Fruit fly (Drosophila melanogaster) whole organism: Measurements from ENCODE around the gene Sec63.

Experiments
- CG8478 ChIP-seq: fragments of >200 bp; optimal IDR thresholded peaks from 2 replicates; lab custom pipeline; 2018; ENCODE audit warnings: inconsistent platforms
- Dll ChIP-seq: fragments of >200 bp; optimal IDR thresholded peaks from 2 replicates; lab custom pipeline; 2017
- EcR ChIP-seq, 2 experiments: fragments of >200 bp; optimal IDR thresholded peaks; 2 replicates each; lab custom pipeline; 2017; ENCODE audit warnings: missing biosample characterization in 2 of 2, missing genetic modification characterization in 2 of 2, missing genetic modification reagents in 2 of 2
- pan ChIP-seq: fragments of >200 bp; optimal IDR thresholded peaks from 2 replicates; lab custom pipeline; 2017
- psq ChIP-seq: fragments of >200 bp; optimal IDR thresholded peaks from 2 replicates; lab custom pipeline; 2017
- usp ChIP-seq: fragments of >200 bp; optimal IDR thresholded peaks from 2 replicates; lab custom pipeline; 2017; ENCODE audit warnings: missing biosample characterization, missing genetic modification characterization, mixed read lengths

Sec63 gene

DNA sequence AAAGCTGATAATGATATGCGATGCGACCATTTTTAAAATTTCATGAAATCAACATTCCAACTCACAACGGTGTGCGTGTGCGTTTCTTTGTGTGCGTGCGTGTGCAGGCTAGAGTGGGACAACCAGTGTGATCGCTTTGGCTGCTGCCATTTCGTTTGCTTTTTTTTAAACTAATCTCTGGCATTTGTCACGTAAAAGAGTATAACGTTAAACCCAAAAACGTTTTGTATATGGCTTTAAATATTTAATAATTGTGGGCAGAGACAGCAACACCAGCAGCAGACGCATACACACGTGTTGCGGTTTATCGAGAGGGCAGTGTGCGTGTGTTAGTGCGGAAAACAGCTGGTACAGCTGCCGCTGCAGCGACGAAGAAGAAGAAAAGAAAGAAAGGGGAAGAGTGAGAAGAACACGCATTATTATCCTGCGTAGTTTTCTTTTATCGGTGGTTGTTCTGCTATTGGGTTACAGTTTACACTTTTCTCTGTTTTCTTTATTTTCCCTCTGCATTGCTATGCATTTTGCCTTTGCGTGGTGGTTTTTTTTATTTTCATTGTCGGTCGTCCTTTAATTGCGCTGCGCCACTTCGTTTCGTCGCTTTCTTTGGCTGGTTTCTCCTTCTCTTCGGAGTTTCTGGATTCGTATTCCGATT, 10.0 kb downstream of the Sec63 start:
- TF ChIP-seq pan (lab: Kevin White, UChicago) (no peak), CG8478 (lab: Kevin White, UChicago) (peak; percentile 79)

DNA sequence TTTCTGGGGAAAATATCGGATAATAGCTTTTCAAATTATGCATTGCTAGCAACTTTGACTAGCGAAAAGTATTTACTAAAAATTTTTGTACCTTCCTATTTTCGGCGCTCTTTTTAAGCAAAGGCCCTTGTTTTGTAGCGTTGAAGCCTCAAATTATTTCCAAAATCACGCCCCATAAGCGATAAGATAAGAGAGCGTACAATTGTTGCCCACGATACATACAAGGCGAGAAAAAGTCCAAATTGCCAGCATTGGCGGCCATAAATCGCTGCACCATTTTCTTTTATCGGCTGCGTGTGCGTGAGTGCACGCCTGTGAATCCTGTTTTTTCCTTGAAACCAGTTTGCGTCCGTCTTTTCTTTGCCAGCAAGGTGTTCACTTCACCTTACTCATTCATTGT, 10.9 kb downstream of the Sec63 start:
- TF ChIP-seq pan (lab: Kevin White, UChicago) (no peak), Dll (no peak), usp (GFP tag; lab: Kevin White, UChicago) (no peak), psq (lab: Kevin White, UChicago) (no peak), CG8478 (lab: Kevin White, UChicago) (no peak), EcR (GFP tag; optimal IDR thresholded peaks at IDR 0.05; lab: Kevin White, UChicago) (no peak)

DNA sequence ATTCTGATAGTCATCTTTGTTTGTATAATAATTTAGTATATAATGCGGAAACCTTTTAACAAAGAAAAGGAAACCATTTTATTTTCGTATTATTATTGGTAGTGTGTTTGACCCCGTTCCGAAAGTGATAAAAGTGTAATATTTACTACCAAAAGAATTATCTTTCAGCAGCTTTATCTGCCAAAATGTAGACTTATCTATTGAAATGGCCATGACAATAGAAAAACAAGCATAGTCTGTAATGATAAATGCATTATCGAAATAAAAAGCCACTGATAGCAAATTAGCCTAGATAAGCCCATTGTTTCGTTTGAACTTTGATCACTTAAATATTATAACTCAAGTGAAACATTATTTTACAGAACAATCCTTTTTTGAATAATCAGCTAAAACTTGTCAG, 15.8 kb downstream of the Sec63 start:
- TF ChIP-seq pan (lab: Kevin White, UChicago) = no peak
- no peak for TF ChIP-seq psq (lab: Kevin White, UChicago)
- no peak for TF ChIP-seq Dll
- TF ChIP-seq CG8478 (lab: Kevin White, UChicago) = no peak
- no peak for TF ChIP-seq EcR (GFP tag; optimal IDR thresholded peaks at IDR 0.05; lab: Kevin White, UChicago)
- TF ChIP-seq usp (GFP tag; lab: Kevin White, UChicago) = no peak

DNA sequence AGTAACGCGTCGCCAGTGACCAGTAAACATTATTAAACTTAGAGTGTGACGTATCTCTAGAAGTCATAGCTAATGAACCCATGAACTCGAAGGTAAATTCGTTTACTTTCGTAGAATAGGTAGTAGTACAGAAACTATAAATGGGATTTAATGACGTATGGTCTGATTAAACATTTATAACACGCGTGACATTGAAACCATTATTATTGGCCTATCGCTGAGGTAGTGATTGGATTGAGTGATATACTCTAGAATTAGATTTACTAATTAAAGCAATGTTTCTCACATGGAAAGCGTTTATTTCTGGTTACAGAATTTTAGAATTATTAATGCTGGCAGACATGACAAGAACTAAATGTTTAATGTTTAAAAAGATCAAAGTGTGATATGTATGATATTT, 16.5 kb downstream of the Sec63 start:
- TF ChIP-seq pan (lab: Kevin White, UChicago) = no peak
- TF ChIP-seq usp (GFP tag; lab: Kevin White, UChicago) = no peak
- no peak for TF ChIP-seq psq (lab: Kevin White, UChicago)
- TF ChIP-seq EcR (GFP tag; optimal IDR thresholded peaks at IDR 0.05; lab: Kevin White, UChicago) = no peak
- no peak for TF ChIP-seq Dll
- no peak for TF ChIP-seq CG8478 (lab: Kevin White, UChicago)

DNA sequence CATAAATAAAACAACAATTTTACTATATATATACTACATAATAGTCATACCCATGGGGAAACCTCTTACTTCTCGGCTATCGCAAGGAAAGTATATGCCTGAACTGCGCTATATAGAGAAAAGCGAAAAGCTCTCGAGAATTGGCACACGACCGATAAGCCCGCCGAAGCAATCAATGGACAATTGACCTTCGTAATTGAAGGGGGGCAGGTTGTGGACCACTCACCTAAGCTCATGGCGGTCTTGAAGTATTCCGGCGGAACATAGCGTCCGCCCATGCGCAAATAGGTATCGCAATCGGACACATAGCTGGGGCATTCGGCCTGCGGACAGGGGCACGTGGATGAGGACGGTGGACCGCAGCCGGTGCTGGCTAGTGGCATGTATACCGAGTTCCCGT, 20.0 kb downstream of the Sec63 start:
- TF ChIP-seq Dll = no peak
- TF ChIP-seq CG8478 (lab: Kevin White, UChicago) = no peak
- no peak for TF ChIP-seq EcR (GFP tag; optimal IDR thresholded peaks at IDR 0.05; lab: Kevin White, UChicago)
- TF ChIP-seq usp (GFP tag; lab: Kevin White, UChicago) = no peak
- TF ChIP-seq pan (lab: Kevin White, UChicago) = no peak
- TF ChIP-seq psq (lab: Kevin White, UChicago) = no peak

DNA sequence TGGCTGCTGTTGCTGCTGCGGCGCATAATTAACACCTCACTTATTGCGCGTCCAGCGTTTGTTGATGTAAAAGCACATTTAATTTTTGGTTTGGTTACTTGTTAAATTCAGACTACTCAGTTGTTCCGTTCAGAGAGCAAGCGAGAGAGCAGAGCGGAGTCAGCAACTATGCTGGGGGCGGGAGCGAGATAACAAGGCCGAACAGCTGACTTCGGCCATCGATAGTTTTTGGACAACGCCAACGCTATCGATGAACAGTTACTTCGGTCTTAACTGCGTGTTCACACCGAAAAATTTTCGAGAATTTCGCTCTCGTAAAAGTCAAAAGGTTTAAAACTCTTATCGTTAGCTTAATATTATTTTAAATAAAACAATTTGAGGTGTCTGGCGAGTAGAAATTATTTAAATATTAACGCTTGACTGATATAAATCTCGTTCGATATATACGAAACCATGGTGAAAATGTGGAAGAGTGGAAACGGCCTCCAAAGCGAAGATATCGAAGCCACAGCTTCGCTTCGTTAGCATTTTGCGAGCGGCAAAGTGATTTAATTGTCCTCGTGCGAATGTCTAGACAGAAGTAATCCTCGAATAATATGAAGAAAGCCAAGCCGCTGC, 21.1 kb downstream of the Sec63 start, which contains the start of the genes SMSr and smid:
Gene SMSr, minus strand, starts transcription at position 116 of the 618 bp plus-strand sequence.
Gene smid, plus strand, starts transcription at position 256 of the 618 bp plus-strand sequence.
- TF ChIP-seq EcR (GFP tag; optimal IDR thresholded peaks at IDR 0.05; lab: Kevin White, UChicago) = no peak
- TF ChIP-seq psq (lab: Kevin White, UChicago) = no peak
- TF ChIP-seq usp (GFP tag; lab: Kevin White, UChicago) = no peak
- TF ChIP-seq pan (lab: Kevin White, UChicago) = no peak
- no peak for TF ChIP-seq CG8478 (lab: Kevin White, UChicago)

DNA sequence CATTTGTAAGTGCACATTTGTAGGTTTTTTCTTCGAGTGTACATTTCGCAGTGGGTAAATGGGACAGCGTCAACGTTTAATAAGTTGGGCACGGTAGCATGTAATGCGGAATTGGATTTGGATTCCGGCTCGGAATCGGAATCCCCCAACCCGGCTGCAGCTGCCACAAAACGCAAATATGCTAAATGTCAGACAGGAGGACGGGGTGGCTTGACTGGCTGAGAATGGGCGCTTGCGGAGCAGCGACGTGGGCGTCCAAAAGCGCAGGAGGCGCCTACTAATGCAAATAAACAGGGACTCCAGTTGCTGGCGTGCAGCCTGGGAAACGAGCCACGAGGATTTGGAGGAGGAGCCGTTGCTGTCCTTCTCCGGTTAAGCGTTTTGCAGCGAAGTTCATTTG, 27.5 kb downstream of the Sec63 start, which contains the start of gene CG8564:
Gene CG8564, minus strand, starts transcription at position 101 of the 400 bp plus-strand sequence.
- TF ChIP-seq CG8478 (lab: Kevin White, UChicago) (no peak), pan (lab: Kevin White, UChicago) (no peak), psq (lab: Kevin White, UChicago) (no peak)

DNA sequence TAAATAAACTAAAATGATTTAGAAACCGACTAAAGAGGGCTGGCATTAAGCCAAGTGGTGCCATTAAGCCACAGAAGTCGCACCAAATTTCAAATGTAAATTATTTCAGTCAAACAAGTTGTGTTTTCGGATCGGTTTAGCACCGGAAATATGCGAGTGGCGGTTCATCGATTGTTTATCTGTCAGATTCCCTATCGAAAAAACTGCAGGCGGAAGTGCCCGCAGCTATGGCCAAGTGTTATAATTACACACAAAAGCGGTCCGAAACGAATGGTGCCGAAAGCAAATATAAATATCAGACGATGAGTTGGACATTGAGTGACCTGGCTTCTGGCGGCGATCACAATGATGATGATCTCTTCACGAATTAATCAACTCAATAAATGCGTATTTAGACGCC, 29.6 kb downstream of the Sec63 start:
- TF ChIP-seq usp (GFP tag; lab: Kevin White, UChicago) (no peak), pan (lab: Kevin White, UChicago) (no peak), EcR (GFP tag; optimal IDR thresholded peaks at IDR 0.05; lab: Kevin White, UChicago) (no peak), psq (lab: Kevin White, UChicago) (no peak), CG8478 (lab: Kevin White, UChicago) (no peak), Dll (no peak)

DNA sequence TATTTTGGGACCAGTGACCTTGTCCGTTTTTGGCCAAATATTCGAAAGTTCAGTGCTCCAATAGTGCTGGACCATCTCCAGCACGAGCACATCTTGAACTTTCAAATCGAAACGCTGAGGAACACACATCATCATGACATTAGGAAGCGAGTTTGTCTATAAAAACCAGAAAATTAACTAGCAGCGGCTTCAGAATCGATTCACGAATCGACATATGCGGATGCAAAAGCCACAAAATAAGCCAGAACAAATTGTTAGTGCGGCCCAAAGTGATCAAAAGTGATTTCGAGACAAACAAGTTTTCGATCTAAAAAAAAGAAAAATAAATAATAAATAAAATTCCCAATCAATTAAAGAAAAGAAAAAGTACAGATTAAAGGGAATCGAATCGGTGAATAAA, 30.1 kb downstream of the Sec63 start, which contains the start of gene CG8563:
Gene CG8563, plus strand, starts transcription at position 301 of the 400 bp plus-strand sequence.
- TF ChIP-seq usp (GFP tag; lab: Kevin White, UChicago) (no peak), pan (lab: Kevin White, UChicago) (no peak), Dll (no peak), CG8478 (lab: Kevin White, UChicago) (no peak), EcR (GFP tag; optimal IDR thresholded peaks at IDR 0.05; lab: Kevin White, UChicago) (no peak)

DNA sequence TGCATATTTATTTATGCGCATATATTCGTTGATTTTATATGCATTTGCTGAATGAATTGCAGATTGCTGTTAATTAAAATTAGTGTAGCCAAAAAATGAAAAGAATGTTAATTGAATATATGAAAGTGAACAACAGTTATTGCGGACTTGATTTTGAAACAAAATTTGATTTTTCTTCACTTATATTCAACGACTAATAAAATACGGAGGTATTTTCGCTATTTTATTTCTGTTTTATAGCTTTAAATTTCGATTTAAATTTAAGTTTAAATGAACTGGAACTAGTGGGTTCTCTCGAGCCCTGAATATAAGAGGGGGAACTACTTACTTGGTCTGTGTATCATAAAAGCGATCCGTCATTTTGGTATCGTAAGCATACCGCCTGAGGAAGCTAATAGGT, 35.7 kb downstream of the Sec63 start, which contains the start of gene CG32379:
Gene CG32379, plus strand, starts transcription at position 301 of the 400 bp plus-strand sequence.
- TF ChIP-seq EcR (GFP tag; optimal IDR thresholded peaks at IDR 0.05; lab: Kevin White, UChicago) = no peak
- TF ChIP-seq usp (GFP tag; lab: Kevin White, UChicago) = no peak
- TF ChIP-seq Dll = no peak
- TF ChIP-seq pan (lab: Kevin White, UChicago) = no peak
- TF ChIP-seq CG8478 (lab: Kevin White, UChicago) = no peak
- TF ChIP-seq psq (lab: Kevin White, UChicago) = no peak

DNA sequence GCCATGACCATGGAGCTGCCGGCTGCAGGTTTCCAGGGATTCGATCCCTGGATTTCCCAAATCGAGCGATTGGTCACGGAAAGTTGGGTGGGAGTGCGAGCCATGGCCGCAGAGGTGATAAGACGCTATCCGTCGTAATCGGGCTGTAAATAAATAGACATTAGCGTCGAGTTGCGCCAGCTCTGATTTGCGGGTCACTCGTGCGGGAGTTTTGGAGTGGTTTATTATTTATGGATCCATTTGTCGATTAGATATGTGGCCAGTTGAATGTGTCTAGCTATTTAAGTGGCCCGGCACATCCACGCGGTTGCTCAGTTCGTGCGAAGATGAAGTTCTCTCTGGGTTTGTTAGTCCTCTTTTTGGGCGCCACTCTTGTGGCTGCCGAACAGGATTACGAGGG, 37.6 kb downstream of the Sec63 start, which contains the start of gene CG8562:
Gene CG8562, plus strand, starts transcription at position 307 of the 400 bp plus-strand sequence.
- TF ChIP-seq usp (GFP tag; lab: Kevin White, UChicago) (no peak), Dll (no peak), pan (lab: Kevin White, UChicago) (no peak), EcR (GFP tag; optimal IDR thresholded peaks at IDR 0.05; lab: Kevin White, UChicago) (no peak), CG8478 (lab: Kevin White, UChicago) (no peak), psq (lab: Kevin White, UChicago) (no peak)

DNA sequence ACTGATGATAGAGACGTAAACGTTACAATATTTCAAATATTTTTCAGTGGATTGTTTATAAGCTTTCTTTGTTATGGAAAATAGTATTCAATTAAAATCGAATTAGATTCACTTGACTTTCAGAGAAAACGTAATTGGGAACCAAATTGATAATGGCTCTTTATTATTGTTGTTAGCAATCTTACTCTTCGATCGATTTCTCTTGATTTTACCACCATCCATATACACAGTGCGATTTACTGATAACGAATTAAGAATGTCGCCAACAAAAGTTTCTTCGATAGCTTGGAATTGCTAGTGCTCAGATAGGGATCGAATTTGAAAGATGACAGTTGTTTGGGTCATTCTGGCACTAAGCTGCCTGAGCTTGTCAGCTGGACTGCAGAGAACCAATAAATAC, 39.4 kb downstream of the Sec63 start, which contains the start of gene CG18417:
Gene CG18417, plus strand, starts transcription at position 301 of the 400 bp plus-strand sequence.
- TF ChIP-seq Dll (no peak), psq (lab: Kevin White, UChicago) (no peak), pan (lab: Kevin White, UChicago) (no peak), EcR (GFP tag; optimal IDR thresholded peaks at IDR 0.05; lab: Kevin White, UChicago) (no peak), usp (GFP tag; lab: Kevin White, UChicago) (no peak)
